Worm (Caenorhabditis elegans) whole organism, mixed stage, embryonic: ENCODE data around the gene srx-113.
A peak's percentile ranks its signal among the peaks of the same experiment; 100 is the strongest.

Experiments used
- M03D4.4 ChIP-seq: sonication (generic microtip); optimal IDR thresholded peaks from 2 replicates; lab custom pipeline; 2017; ENCODE audit warnings: mild to moderate bottlenecking, missing genetic modification characterization, missing compliant biosample characterization
- bed-3 ChIP-seq: fragments of 200-800 bp; sonication (Bioruptor generic); optimal IDR thresholded peaks from 3 replicates; lab custom pipeline; 2018; ENCODE audit warnings: mild to moderate bottlenecking, missing genetic modification characterization, moderate library complexity, missing compliant biosample characterization
- blmp-1 ChIP-seq: fragments of 150-350 bp; optimal IDR thresholded peaks from 2 replicates; lab custom pipeline; 2014; ENCODE audit warnings: missing biosample characterization, missing genetic modification characterization
- ceh-39 ChIP-seq: fragments of 150-350 bp; optimal IDR thresholded peaks from 2 replicates; lab custom pipeline; 2014; ENCODE audit warnings: missing biosample characterization, missing genetic modification characterization
- ceh-43 ChIP-seq: fragments of 200-800 bp; sonication (Bioruptor generic); optimal IDR thresholded peaks from 2 replicates; lab custom pipeline; 2018; ENCODE audit warnings: mild to moderate bottlenecking, missing genetic modification characterization, moderate library complexity, missing compliant biosample characterization
- ces-1 ChIP-seq: fragments of 150-350 bp; optimal IDR thresholded peaks from 2 replicates; lab custom pipeline; 2014; ENCODE audit warnings: missing biosample characterization, missing genetic modification reagents, missing genetic modification characterization
- cnd-1 ChIP-seq: fragments of 200-800 bp; sonication (Bioruptor generic); optimal IDR thresholded peaks from 2 replicates; lab custom pipeline; 2018; ENCODE audit warnings: mild to moderate bottlenecking, missing genetic modification characterization, missing compliant biosample characterization
- drap-1 ChIP-seq: fragments of 200-800 bp; sonication (Bioruptor generic); optimal IDR thresholded peaks from 3 replicates; lab custom pipeline; 2018; ENCODE audit warnings: mild to moderate bottlenecking, missing genetic modification characterization, missing compliant biosample characterization
- elt-1 ChIP-seq: sonication (generic microtip); optimal IDR thresholded peaks from 2 replicates; lab custom pipeline; 2017; ENCODE audit warnings: missing genetic modification characterization, mild to moderate bottlenecking, missing compliant biosample characterization, antibody characterized with exemption, moderate library complexity, borderline replicate concordance; ENCODE audit not compliant: insufficient read depth
- elt-3 ChIP-seq: fragments of 150-350 bp; optimal IDR thresholded peaks from 2 replicates; lab custom pipeline; 2014; ENCODE audit warnings: missing biosample characterization, missing genetic modification characterization
- flh-1 ChIP-seq: fragments of 200-800 bp; sonication (Bioruptor generic); optimal IDR thresholded peaks from 2 replicates; lab custom pipeline; 2018; ENCODE audit warnings: mild to moderate bottlenecking, missing genetic modification characterization, moderate library complexity, missing compliant biosample characterization
- ham-2 ChIP-seq: fragments of 200-800 bp; sonication (Bioruptor generic); optimal IDR thresholded peaks from 2 replicates; lab custom pipeline; 2018; ENCODE audit warnings: mild to moderate bottlenecking, missing genetic modification characterization, missing compliant biosample characterization
- hlh-1 ChIP-seq: fragments of 150-350 bp; optimal IDR thresholded peaks from 2 replicates; lab custom pipeline; 2014; ENCODE audit warnings: missing biosample characterization, missing genetic modification reagents, missing genetic modification characterization
- lin-13 ChIP-seq: fragments of 150-350 bp; optimal IDR thresholded peaks from 2 replicates; lab custom pipeline; 2014; ENCODE audit warnings: missing biosample characterization, missing genetic modification characterization
- lin-32 ChIP-seq: fragments of 200-800 bp; sonication (Bioruptor generic); optimal IDR thresholded peaks from 2 replicates; lab custom pipeline; 2018; ENCODE audit warnings: mild to moderate bottlenecking, missing genetic modification characterization, missing compliant biosample characterization
- lsy-2 ChIP-seq: fragments of 150-350 bp; optimal IDR thresholded peaks from 2 replicates; lab custom pipeline; 2014; ENCODE audit warnings: missing biosample characterization, missing genetic modification characterization
- mab-5 ChIP-seq: fragments of 150-350 bp; optimal IDR thresholded peaks from 2 replicates; lab custom pipeline; 2014; ENCODE audit warnings: missing biosample characterization, missing genetic modification characterization
- mep-1 ChIP-seq: fragments of 150-350 bp; optimal IDR thresholded peaks from 2 replicates; lab custom pipeline; 2017; ENCODE audit warnings: missing biosample characterization, missing genetic modification reagents, missing genetic modification characterization, inconsistent platforms
- mls-2 ChIP-seq: sonication (generic microtip); optimal IDR thresholded peaks from 2 replicates; lab custom pipeline; 2016; ENCODE audit warnings: mild to moderate bottlenecking, missing genetic modification characterization, moderate library complexity, missing compliant biosample characterization
- nhr-12 ChIP-seq: fragments of 150-350 bp; optimal IDR thresholded peaks from 2 replicates; lab custom pipeline; 2014; ENCODE audit warnings: missing biosample characterization, missing genetic modification characterization
- nhr-2 ChIP-seq: fragments of 150-350 bp; optimal IDR thresholded peaks from 2 replicates; lab custom pipeline; 2014; ENCODE audit warnings: missing biosample characterization, missing genetic modification characterization
- nhr-237 ChIP-seq: fragments of 150-350 bp; optimal IDR thresholded peaks from 2 replicates; lab custom pipeline; 2014; ENCODE audit warnings: missing biosample characterization, missing genetic modification characterization
- nhr-28 ChIP-seq: fragments of 150-350 bp; optimal IDR thresholded peaks from 2 replicates; lab custom pipeline; 2014; ENCODE audit warnings: missing biosample characterization, missing genetic modification characterization
- nhr-76 ChIP-seq: sonication (generic microtip); optimal IDR thresholded peaks from 2 replicates; lab custom pipeline; 2017; ENCODE audit warnings: missing biosample characterization, missing genetic modification characterization
- pha-4 ChIP-seq: fragments of 150-350 bp; optimal IDR thresholded peaks from 2 replicates; lab custom pipeline; 2018; ENCODE audit warnings: missing biosample characterization, missing genetic modification reagents, missing genetic modification characterization
- sem-2 ChIP-seq: fragments of 200-800 bp; sonication (Bioruptor generic); optimal IDR thresholded peaks from 2 replicates; lab custom pipeline; 2018; ENCODE audit warnings: mild to moderate bottlenecking, missing genetic modification characterization, missing compliant biosample characterization
- snpc-4 ChIP-seq: fragments of 150-350 bp; optimal IDR thresholded peaks from 2 replicates; lab custom pipeline; 2014; ENCODE audit warnings: missing biosample characterization, missing genetic modification characterization
- sptf-1 ChIP-seq: sonication (generic microtip); optimal IDR thresholded peaks from 2 replicates; lab custom pipeline; 2017; ENCODE audit warnings: mild to moderate bottlenecking, missing genetic modification characterization, moderate library complexity, missing compliant biosample characterization
- tbx-8 ChIP-seq: fragments of 200-800 bp; sonication (Bioruptor generic); optimal IDR thresholded peaks from 2 replicates; lab custom pipeline; 2018; ENCODE audit warnings: mild to moderate bottlenecking, missing genetic modification characterization, moderate library complexity, missing compliant biosample characterization
- unc-120 ChIP-seq: sonication (generic microtip); optimal IDR thresholded peaks from 2 replicates; lab custom pipeline; 2017; ENCODE audit warnings: missing genetic modification characterization, missing compliant biosample characterization; ENCODE audit not compliant: poor library complexity, severe bottlenecking
- unc-39 ChIP-seq: fragments of 150-350 bp; optimal IDR thresholded peaks from 2 replicates; lab custom pipeline; 2014; ENCODE audit warnings: missing biosample characterization, missing genetic modification characterization
- unc-62 ChIP-seq: fragments of 150-350 bp; optimal IDR thresholded peaks from 2 replicates; lab custom pipeline; 2014; ENCODE audit warnings: missing biosample characterization, missing genetic modification reagents, missing genetic modification characterization
- zip-8 ChIP-seq: fragments of 150-350 bp; optimal IDR thresholded peaks from 2 replicates; lab custom pipeline; 2014; ENCODE audit warnings: missing biosample characterization, missing genetic modification characterization
- ztf-11 ChIP-seq: fragments of 150-350 bp; optimal IDR thresholded peaks from 2 replicates; lab custom pipeline; 2014; ENCODE audit warnings: missing biosample characterization, missing genetic modification characterization

Gene srx-113

DNA sequence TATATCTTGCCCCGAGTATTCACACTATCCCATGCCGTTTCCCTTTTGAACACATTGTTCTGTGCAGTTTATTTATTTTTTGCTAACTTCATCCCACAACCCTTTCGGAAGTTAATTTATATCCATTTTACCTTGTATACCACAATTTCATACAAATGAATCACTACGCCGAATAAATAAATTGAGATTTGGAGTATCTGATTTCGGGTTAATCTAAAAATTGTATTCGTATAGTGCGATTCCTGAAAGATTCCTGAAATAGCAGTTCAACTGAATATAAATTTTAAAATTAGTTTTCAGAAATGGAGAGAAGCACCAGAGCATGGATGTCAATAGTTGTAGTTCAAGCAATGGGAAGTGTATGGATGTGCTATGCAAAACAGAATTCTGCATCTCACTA is 24.8 kb downstream of the srx-113 start, which contains the start of gene erg-28:
Gene erg-28 (plus strand): TSS at position 301 of the 400 bp plus-strand sequence.
- TF ChIP-seq hlh-1 (tag; lab: Kevin White, UChicago), result no peak
- TF ChIP-seq tbx-8, result no peak
- TF ChIP-seq lin-32 (GFP tag; lab: Kevin White, UChicago), result no peak
- TF ChIP-seq nhr-2 (tag; lab: Kevin White, UChicago), result no peak
- TF ChIP-seq nhr-28, result no peak
- TF ChIP-seq lsy-2 (tag; lab: Kevin White, UChicago), result no peak
- TF ChIP-seq zip-8 (tag; lab: Kevin White, UChicago), result no peak
- TF ChIP-seq mab-5, result no peak
- no peak for TF ChIP-seq nhr-76
- TF ChIP-seq ceh-43 (GFP tag; lab: Kevin White, UChicago), result no peak
- no peak for TF ChIP-seq pha-4 (tag; lab: Kevin White, UChicago)
- no peak for TF ChIP-seq unc-120 (tag; lab: Kevin White, UChicago)
- no peak for TF ChIP-seq drap-1 (GFP tag; lab: Kevin White, UChicago)
- no peak for TF ChIP-seq blmp-1 (tag; lab: Kevin White, UChicago)
- no peak for TF ChIP-seq mls-2 (tag; lab: Kevin White, UChicago)
- TF ChIP-seq nhr-12, result no peak
- no peak for TF ChIP-seq cnd-1 (tag; lab: Kevin White, UChicago)
- TF ChIP-seq lin-13, result no peak

- no peak for TF ChIP-seq tbx-8
- TF ChIP-seq nhr-76, result no peak
- TF ChIP-seq unc-62 (GFP tag; lab: Kevin White, UChicago), result no peak
- no peak for TF ChIP-seq zip-8 (tag; lab: Kevin White, UChicago)
- no peak for TF ChIP-seq pha-4 (tag; lab: Kevin White, UChicago)
- no peak for TF ChIP-seq blmp-1 (tag; lab: Kevin White, UChicago)
- no peak for TF ChIP-seq bed-3 (GFP tag; lab: Kevin White, UChicago)
- no peak for TF ChIP-seq nhr-237 (tag; lab: Kevin White, UChicago)
- no peak for TF ChIP-seq ceh-39 (tag; lab: Kevin White, UChicago)
Observed at ce11 chrV:12601835-12602234, 30.1 kb downstream of the srx-113 start.

- TF ChIP-seq nhr-237 (tag; lab: Kevin White, UChicago) (no peak), ceh-43 (GFP tag; lab: Kevin White, UChicago) (no peak), ces-1 (GFP tag; lab: Kevin White, UChicago) (no peak), mep-1 (tag; lab: Kevin White, UChicago) (peak; percentile 1), ham-2 (no peak), lin-32 (GFP tag; lab: Kevin White, UChicago) (no peak)
Observed at ce11 chrV:12599510-12600242, 32.3 kb downstream of the srx-113 start, which contains the start of gene C14C10.5. C14C10.5 (plus strand) TSS chrV:12600192.

DNA sequence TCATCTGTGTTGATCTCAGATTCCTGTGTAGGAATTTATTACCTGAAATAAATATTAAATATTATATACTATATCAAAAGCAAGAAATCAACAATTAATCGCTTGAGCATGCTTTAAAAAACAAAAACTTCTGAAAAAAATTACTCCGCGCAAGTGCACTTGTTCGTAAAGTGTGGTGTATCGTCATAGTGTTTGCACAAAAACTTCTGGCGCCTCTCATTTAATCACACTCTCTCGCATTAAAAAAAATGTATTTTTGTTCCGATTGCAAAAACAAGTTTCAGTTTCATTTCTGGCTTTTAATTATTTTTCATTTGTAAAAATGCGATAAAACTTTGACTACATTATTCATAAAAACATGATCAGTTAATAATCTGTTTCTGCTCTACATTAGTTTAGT is 32.8 kb downstream of the srx-113 start, which contains the start of the genes C14C10.10 and ril-2:
Gene C14C10.10 (minus strand): TSS at position 19 of the 400 bp plus-strand sequence.
Gene ril-2 (minus strand): TSS at position 48 of the 400 bp plus-strand sequence.
- no peak for TF ChIP-seq elt-3
- TF ChIP-seq ham-2, result no peak
- no peak for TF ChIP-seq hlh-1 (tag; lab: Kevin White, UChicago)
- TF ChIP-seq sem-2 (GFP tag; lab: Kevin White, UChicago), result no peak
- no peak for TF ChIP-seq unc-120 (tag; lab: Kevin White, UChicago)
- TF ChIP-seq cnd-1 (tag; lab: Kevin White, UChicago), result no peak
- no peak for TF ChIP-seq flh-1
- no peak for TF ChIP-seq blmp-1 (tag; lab: Kevin White, UChicago)

DNA sequence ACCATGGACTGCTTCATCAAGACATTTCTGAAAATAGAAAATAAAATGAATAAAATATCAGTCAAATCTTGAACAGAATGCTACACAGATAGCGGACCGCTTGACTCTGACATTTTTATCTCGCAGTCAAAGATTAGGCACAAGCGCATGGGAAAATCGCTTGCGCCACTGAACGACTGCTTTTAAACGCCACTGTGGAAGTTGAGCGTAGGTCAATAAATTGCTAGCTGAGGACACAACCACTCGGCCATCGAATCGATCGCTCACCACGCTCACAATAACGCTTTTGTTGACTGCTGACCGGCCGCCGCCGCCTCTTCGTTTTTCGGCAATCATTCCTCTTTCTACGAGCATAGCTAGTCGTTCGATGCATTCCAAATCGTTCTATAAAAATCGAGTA is 35.2 kb downstream of the srx-113 start:
- TF ChIP-seq ceh-39 (tag; lab: Kevin White, UChicago), result no peak
- TF ChIP-seq bed-3 (GFP tag; lab: Kevin White, UChicago), result peak; percentile 64
- TF ChIP-seq ztf-11 (tag; lab: Kevin White, UChicago), result no peak
- TF ChIP-seq tbx-8, result peak; percentile 69
- TF ChIP-seq unc-39 (tag; lab: Kevin White, UChicago), result no peak
- TF ChIP-seq hlh-1 (tag; lab: Kevin White, UChicago), result peak; percentile 53
- TF ChIP-seq mls-2 (tag; lab: Kevin White, UChicago), result peak; percentile 87
- TF ChIP-seq unc-62 (GFP tag; lab: Kevin White, UChicago), result no peak
- peak; percentile 85 for TF ChIP-seq sptf-1 (tag; lab: Kevin White, UChicago)
- TF ChIP-seq blmp-1 (tag; lab: Kevin White, UChicago), result no peak
- TF ChIP-seq sem-2 (GFP tag; lab: Kevin White, UChicago), result peak; percentile 67
- TF ChIP-seq zip-8 (tag; lab: Kevin White, UChicago), result no peak
- peak; percentile 42 for TF ChIP-seq unc-120 (tag; lab: Kevin White, UChicago)
- TF ChIP-seq ham-2, result peak; percentile 63
- TF ChIP-seq elt-3, result no peak
- no peak for TF ChIP-seq mep-1 (tag; lab: Kevin White, UChicago)
- TF ChIP-seq ces-1 (GFP tag; lab: Kevin White, UChicago), result no peak
- no peak for TF ChIP-seq elt-1 (tag; lab: Kevin White, UChicago)
- TF ChIP-seq lin-13, result peak; percentile 25
- TF ChIP-seq lsy-2 (tag; lab: Kevin White, UChicago), result peak; percentile 42
- peak; percentile 48 for TF ChIP-seq lin-32 (GFP tag; lab: Kevin White, UChicago)
- peak; percentile 59 for TF ChIP-seq ceh-43 (GFP tag; lab: Kevin White, UChicago)
- peak; percentile 63 for TF ChIP-seq pha-4 (tag; lab: Kevin White, UChicago)
- TF ChIP-seq nhr-2 (tag; lab: Kevin White, UChicago), result no peak
- TF ChIP-seq drap-1 (GFP tag; lab: Kevin White, UChicago), result peak; percentile 83
- TF ChIP-seq nhr-237 (tag; lab: Kevin White, UChicago), result no peak
- peak; percentile 84 for TF ChIP-seq M03D4.4 (tag; lab: Kevin White, UChicago)
- TF ChIP-seq nhr-28, result no peak
- no peak for TF ChIP-seq nhr-76
- no peak for TF ChIP-seq snpc-4
- no peak for TF ChIP-seq mab-5
- no peak for TF ChIP-seq nhr-12
- TF ChIP-seq cnd-1 (tag; lab: Kevin White, UChicago), result peak; percentile 78
